Fruit fly (Drosophila melanogaster) whole organism, prepupa: ENCODE data around the gene CG13917.

Experiments
- Blimp-1 ChIP-seq: fragments of 200-800 bp; sonication (Bioruptor generic); optimal IDR thresholded peaks from 3 replicates; lab custom pipeline; 2017; ENCODE audit warnings: missing biosample characterization, missing genetic modification characterization, mild to moderate bottlenecking, moderate library complexity, missing genetic modification reagents
- CG10631 ChIP-seq: fragments of 200-800 bp; sonication (Bioruptor generic); optimal IDR thresholded peaks from 2 replicates; lab custom pipeline; 2016; ENCODE audit warnings: missing biosample characterization, missing genetic modification characterization
- CG10669 ChIP-seq: fragments of 200-800 bp; sonication (Bioruptor generic); optimal IDR thresholded peaks from 3 replicates; lab custom pipeline; 2018; ENCODE audit warnings: missing biosample characterization, mild to moderate bottlenecking, missing genetic modification characterization, moderate library complexity
- CG11294 ChIP-seq: fragments of 200-800 bp; sonication (Bioruptor generic); IDR thresholded peaks from 2 replicates; pipeline ENCODE4 v1.3.6; 2022; ENCODE audit warnings: missing biosample characterization, missing genetic modification characterization
- CG11762 ChIP-seq: fragments of 200-800 bp; sonication (Bioruptor generic); optimal IDR thresholded peaks from 3 replicates; lab custom pipeline; 2016; ENCODE audit warnings: missing biosample characterization, missing genetic modification characterization; ENCODE audit not compliant: insufficient read depth
- CG11902 ChIP-seq: fragments of 200-800 bp; sonication (Bioruptor generic); optimal IDR thresholded peaks from 3 replicates; lab custom pipeline; 2016; ENCODE audit warnings: missing biosample characterization, missing genetic modification characterization
- CG1621 ChIP-seq: fragments of 200-800 bp; sonication (Bioruptor generic); optimal IDR thresholded peaks from 3 replicates; lab custom pipeline; 2018; ENCODE audit warnings: missing biosample characterization, mild to moderate bottlenecking, missing genetic modification characterization
- CG31627 ChIP-seq: fragments of 200-800 bp; sonication (Bioruptor generic); optimal IDR thresholded peaks from 3 replicates; lab custom pipeline; 2016; ENCODE audit warnings: missing biosample characterization, missing genetic modification characterization
- CG32006 ChIP-seq: fragments of 200-800 bp; sonication (Bioruptor generic); optimal IDR thresholded peaks from 3 replicates; lab custom pipeline; 2017; ENCODE audit warnings: missing biosample characterization, mild to moderate bottlenecking, missing genetic modification characterization
- CG3919 ChIP-seq: fragments of 200-800 bp; sonication (Bioruptor generic); optimal IDR thresholded peaks from 3 replicates; lab custom pipeline; 2016; ENCODE audit warnings: missing biosample characterization, missing genetic modification characterization
- CG6163 ChIP-seq: fragments of 200-800 bp; sonication (Bioruptor generic); IDR thresholded peaks from 3 replicates; pipeline ENCODE4 v1.3.6; 2022; ENCODE audit warnings: missing biosample characterization, missing genetic modification characterization
- CG6792 ChIP-seq: fragments of 200-800 bp; sonication (Bioruptor generic); optimal IDR thresholded peaks from 3 replicates; lab custom pipeline; 2016; ENCODE audit warnings: missing biosample characterization, missing genetic modification characterization
- CG6808 ChIP-seq: fragments of 200-800 bp; sonication (Bioruptor generic); optimal IDR thresholded peaks from 3 replicates; lab custom pipeline; 2017; ENCODE audit warnings: missing biosample characterization, missing genetic modification characterization, mild to moderate bottlenecking, moderate library complexity, missing genetic modification reagents
- CG6854 ChIP-seq: fragments of 200-800 bp; sonication (Bioruptor generic); optimal IDR thresholded peaks from 2 replicates; lab custom pipeline; 2017; ENCODE audit warnings: missing biosample characterization, mild to moderate bottlenecking, missing genetic modification characterization
- CG7368 ChIP-seq: fragments of 200-800 bp; sonication (Bioruptor generic); optimal IDR thresholded peaks from 3 replicates; lab custom pipeline; 2016; ENCODE audit warnings: missing biosample characterization, missing genetic modification characterization
- CG8119 ChIP-seq: fragments of 200-800 bp; sonication (Bioruptor generic); IDR thresholded peaks from 3 replicates; pipeline ENCODE4 v1.3.6; 2022; ENCODE audit warnings: missing biosample characterization, missing genetic modification characterization
- CG8319 ChIP-seq: fragments of 200-800 bp; sonication (Bioruptor generic); optimal IDR thresholded peaks from 3 replicates; lab custom pipeline; 2016; ENCODE audit warnings: missing biosample characterization, missing genetic modification characterization
- CG8632 ChIP-seq: fragments of 200-800 bp; sonication (Bioruptor generic); optimal IDR thresholded peaks from 3 replicates; lab custom pipeline; 2016; ENCODE audit warnings: missing biosample characterization, missing genetic modification characterization
- CG9139 ChIP-seq: fragments of 200-800 bp; sonication (Bioruptor generic); optimal IDR thresholded peaks from 3 replicates; lab custom pipeline; 2017; ENCODE audit warnings: missing biosample characterization, mild to moderate bottlenecking, missing genetic modification characterization
- Eip75B ChIP-seq: fragments of 200-800 bp; sonication (Bioruptor generic); optimal IDR thresholded peaks from 3 replicates; lab custom pipeline; 2016; ENCODE audit warnings: missing biosample characterization, missing genetic modification characterization
- Eip78C ChIP-seq: fragments of 200-800 bp; sonication (Bioruptor generic); peaks from one replicate; lab custom pipeline; 2016; ENCODE audit warnings: missing biosample characterization, missing genetic modification characterization
- Eip93F ChIP-seq: fragments of 200-800 bp; sonication (Bioruptor generic); optimal IDR thresholded peaks from 2 replicates; lab custom pipeline; 2016; ENCODE audit warnings: missing biosample characterization, mild to moderate bottlenecking, missing genetic modification characterization
- Gug ChIP-seq: fragments of 200-800 bp; sonication (Bioruptor generic); IDR thresholded peaks from 2 replicates; pipeline ENCODE4 v1.3.6; 2022; ENCODE audit warnings: missing biosample characterization, missing genetic modification characterization
- Hr38 ChIP-seq: sonication (Bioruptor generic); optimal IDR thresholded peaks from 2 replicates; lab custom pipeline; 2016; ENCODE audit warnings: missing biosample characterization, missing genetic modification characterization
- Hr39 ChIP-seq: fragments of 200-800 bp; sonication (Bioruptor generic); optimal IDR thresholded peaks from 2 replicates; lab custom pipeline; 2016; ENCODE audit warnings: missing biosample characterization, missing genetic modification characterization
- Hr4 ChIP-seq: fragments of 200-800 bp; sonication (Bioruptor generic); optimal IDR thresholded peaks from 3 replicates; lab custom pipeline; 2016; ENCODE audit warnings: missing biosample characterization, missing genetic modification characterization
- Lpt ChIP-seq: fragments of 200-800 bp; sonication (Bioruptor generic); optimal IDR thresholded peaks from 3 replicates; lab custom pipeline; 2016; ENCODE audit warnings: missing biosample characterization, missing genetic modification characterization
- Met ChIP-seq: fragments of 200-800 bp; sonication (Bioruptor generic); optimal IDR thresholded peaks from 3 replicates; lab custom pipeline; 2016; ENCODE audit warnings: missing biosample characterization, missing genetic modification characterization
- OdsH ChIP-seq: fragments of 200-800 bp; sonication (Bioruptor generic); optimal IDR thresholded peaks from 3 replicates; lab custom pipeline; 2016; ENCODE audit warnings: missing biosample characterization, missing genetic modification characterization
- Smox ChIP-seq: fragments of 200-800 bp; sonication (Bioruptor generic); optimal IDR thresholded peaks from 3 replicates; lab custom pipeline; 2016; ENCODE audit warnings: missing biosample characterization, missing genetic modification characterization
- Sox102F ChIP-seq: fragments of 200-800 bp; sonication (Bioruptor generic); optimal IDR thresholded peaks from 2 replicates; lab custom pipeline; 2016; ENCODE audit warnings: missing biosample characterization, mild to moderate bottlenecking, missing genetic modification characterization
- Sox14 ChIP-seq: fragments of 200-800 bp; sonication (Bioruptor generic); optimal IDR thresholded peaks from 3 replicates; lab custom pipeline; 2016; ENCODE audit warnings: missing biosample characterization, missing genetic modification characterization
- Sox15 ChIP-seq: fragments of 200-800 bp; sonication (Bioruptor generic); optimal IDR thresholded peaks from 3 replicates; lab custom pipeline; 2016; ENCODE audit warnings: missing biosample characterization, missing genetic modification characterization
- achi ChIP-seq: fragments of 200-800 bp; sonication (Bioruptor generic); optimal IDR thresholded peaks from 3 replicates; lab custom pipeline; 2016; ENCODE audit warnings: missing biosample characterization, missing genetic modification characterization
- acj6 ChIP-seq: fragments of 200-800 bp; sonication (Bioruptor generic); optimal IDR thresholded peaks from 3 replicates; lab custom pipeline; 2016; ENCODE audit warnings: missing biosample characterization, missing genetic modification characterization
- cyc ChIP-seq: fragments of 200-800 bp; sonication (Bioruptor generic); optimal IDR thresholded peaks from 3 replicates; lab custom pipeline; 2016; ENCODE audit warnings: missing biosample characterization, missing genetic modification characterization
- dsx ChIP-seq: fragments of 200-800 bp; optimal IDR thresholded peaks from 3 replicates; lab custom pipeline; 2019; ENCODE audit warnings: missing biosample characterization, mild to moderate bottlenecking, missing genetic modification characterization, moderate library complexity; ENCODE audit not compliant: poor library complexity, severe bottlenecking
- esn ChIP-seq: fragments of 200-800 bp; sonication (Bioruptor generic); optimal IDR thresholded peaks from 2 replicates; lab custom pipeline; 2016; ENCODE audit warnings: missing biosample characterization, mild to moderate bottlenecking, missing genetic modification characterization, moderate library complexity
- fkh ChIP-seq: fragments of 200-800 bp; sonication (Bioruptor generic); optimal IDR thresholded peaks from 3 replicates; lab custom pipeline; 2017; ENCODE audit warnings: missing biosample characterization, mild to moderate bottlenecking, missing genetic modification characterization, moderate library complexity
- net ChIP-seq: fragments of 200-800 bp; sonication (Bioruptor generic); optimal IDR thresholded peaks from 3 replicates; lab custom pipeline; 2016; ENCODE audit warnings: missing biosample characterization, missing genetic modification characterization
- pdm3 ChIP-seq: fragments of 200-800 bp; sonication (Bioruptor generic); optimal IDR thresholded peaks from 3 replicates; lab custom pipeline; 2016; ENCODE audit warnings: missing biosample characterization, missing genetic modification characterization
- salr ChIP-seq, 2 experiments: fragments of 200-800 bp; sonication (Bioruptor generic); optimal IDR thresholded peaks; 3 replicates each; lab custom pipeline; 2016 to 2018; ENCODE audit warnings: missing biosample characterization in 2 of 2, missing genetic modification characterization in 2 of 2, mild to moderate bottlenecking in 1 of 2
- ss ChIP-seq, 2 experiments: fragments of 200-800 bp; sonication (Bioruptor generic); optimal IDR thresholded peaks; 2 replicates in 1 of 2; 3 replicates in 1 of 2; lab custom pipeline; 2017 to 2018; ENCODE audit warnings: mild to moderate bottlenecking in 2 of 2, missing biosample characterization in 2 of 2, missing genetic modification characterization in 2 of 2, moderate library complexity in 1 of 2
- topi ChIP-seq: fragments of 200-800 bp; sonication (Bioruptor generic); optimal IDR thresholded peaks from 3 replicates; lab custom pipeline; 2016; ENCODE audit warnings: missing biosample characterization, missing genetic modification characterization
- vri ChIP-seq: fragments of 200-800 bp; sonication (Bioruptor generic); optimal IDR thresholded peaks from 3 replicates; lab custom pipeline; 2016; ENCODE audit warnings: missing biosample characterization, mild to moderate bottlenecking, missing genetic modification characterization

The CG13917 gene

dm6 chr3L:1586266-1587054, 10.0 kb downstream of the CG13917 start (continued):
- peak; percentile 87 for TF ChIP-seq CG6163 (GFP tag; lab: Robert Waterston, UW)
- TF ChIP-seq CG11294 (GFP tag; lab: Robert Waterston, UW), result no peak; the same call in 1 of the 2 replicates
- TF ChIP-seq cyc (GFP tag; lab: Kevin White, UChicago), result no peak
- no peak for TF ChIP-seq CG32006 (GFP tag; lab: Kevin White, UChicago)
- TF ChIP-seq topi (GFP tag; lab: Kevin White, UChicago), result peak; percentile 16
- TF ChIP-seq Sox15 (GFP tag; lab: Kevin White, UChicago), result no peak
- peak; percentile 41 for TF ChIP-seq CG3919
- TF ChIP-seq CG8119 (GFP tag; lab: Robert Waterston, UW), result peak; percentile 80
- peak; percentile 78 for TF ChIP-seq vri (GFP tag; lab: Kevin White, UChicago)
- TF ChIP-seq OdsH, result no peak
- TF ChIP-seq Hr38 (GFP tag; lab: Kevin White, UChicago), result no peak
- TF ChIP-seq Sox102F (GFP tag; lab: Kevin White, UChicago), result peak; percentile 52
- TF ChIP-seq pdm3 (GFP tag; lab: Kevin White, UChicago), result no peak
- TF ChIP-seq ss (GFP tag; optimal IDR thresholded peaks at IDR 0.05; lab: Kevin White, UChicago), result peak; percentile 67 to 77
- TF ChIP-seq CG8632 (GFP tag; lab: Kevin White, UChicago), result no peak
- TF ChIP-seq CG10669 (GFP tag; lab: Kevin White, UChicago), result peak; percentile 54
- TF ChIP-seq dsx (GFP tag; lab: Kevin White, UChicago), result peak; percentile 66
- TF ChIP-seq fkh, result peak; percentile 73
- TF ChIP-seq esn (GFP tag; lab: Kevin White, UChicago), result peak; percentile 8
- TF ChIP-seq, all 60 proteins: peak for 31

DNA sequence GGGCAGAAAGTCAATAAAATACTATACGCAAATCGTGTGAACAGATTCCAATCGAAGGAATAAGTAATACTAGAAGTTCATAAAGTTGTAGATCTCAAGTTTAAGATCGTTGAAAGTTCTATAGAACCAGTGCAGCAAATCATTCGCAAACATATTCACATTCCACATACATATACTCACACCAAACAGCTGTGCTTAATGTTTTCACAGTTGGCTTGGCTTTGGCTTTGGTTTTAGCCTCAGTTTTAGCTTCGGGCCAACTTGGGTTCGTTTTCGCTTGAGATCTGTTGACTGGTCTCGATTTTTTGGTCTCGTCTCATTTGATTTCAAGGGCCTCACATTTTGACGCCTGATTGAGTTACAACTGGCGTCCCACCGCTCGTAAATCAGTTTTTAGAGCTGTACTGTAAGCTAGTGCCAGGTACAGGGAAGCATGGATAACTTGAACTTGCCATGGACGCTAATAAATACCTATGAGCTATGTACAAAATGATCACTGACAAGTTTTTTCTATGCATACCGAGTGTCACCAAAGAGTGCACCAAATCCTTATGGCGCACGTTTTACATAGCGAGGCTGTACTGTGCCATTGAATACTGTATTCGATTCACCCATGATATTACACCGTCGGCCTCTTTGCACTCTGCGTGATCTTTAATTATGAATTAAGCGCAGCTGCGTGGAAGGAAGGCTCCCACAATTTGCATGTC, 10.8 kb downstream of the CG13917 start:
- TF ChIP-seq Met (GFP tag; lab: Kevin White, UChicago) (peak; percentile 81), CG6792 (GFP tag; lab: Kevin White, UChicago) (peak; percentile 83), Gug (GFP tag; lab: Robert Waterston, UW) (peak; percentile 40; the same call in 1 of the 2 replicates), CG31627 (GFP tag; lab: Kevin White, UChicago) (peak; percentile 91), CG10631 (GFP tag; lab: Kevin White, UChicago) (peak; percentile 82), OdsH (peak; percentile 87), CG8319 (peak; percentile 82), CG11294 (GFP tag; lab: Robert Waterston, UW) (0 out of 2 replicates have a peak, but pooled peaks have one; percentile 39), acj6 (GFP tag; lab: Kevin White, UChicago) (peak; percentile 86), Sox15 (GFP tag; lab: Kevin White, UChicago) (peak; percentile 90), CG6808 (GFP tag; lab: Kevin White, UChicago) (peak; percentile 83), CG8632 (GFP tag; lab: Kevin White, UChicago) (peak; percentile 85), salr (GFP tag; optimal IDR thresholded peaks at IDR 0.05; lab: Kevin White, UChicago) (peak; percentile 41 to 84), CG1621 (tag; lab: Kevin White, UChicago) (peak; percentile 88), Sox14 (peak; percentile 88), CG6854 (GFP tag; lab: Kevin White, UChicago) (peak; percentile 18), Eip93F (GFP tag; lab: Kevin White, UChicago) (no peak), Hr4 (GFP tag; lab: Kevin White, UChicago) (peak; percentile 80), net (GFP tag; lab: Kevin White, UChicago) (peak; percentile 79), ss (GFP tag; optimal IDR thresholded peaks at IDR 0.05; lab: Kevin White, UChicago) (peak; percentile 69 to 89), CG7368 (GFP tag; lab: Kevin White, UChicago) (peak; percentile 85), Eip75B (GFP tag; lab: Kevin White, UChicago) (peak; percentile 86), Lpt (peak; percentile 22), Blimp-1 (no peak), esn (GFP tag; lab: Kevin White, UChicago) (peak; percentile 84), fkh (no peak), pdm3 (GFP tag; lab: Kevin White, UChicago) (peak; percentile 90), CG9139 (GFP tag; lab: Kevin White, UChicago) (peak; percentile 79), CG11762 (peak; percentile 66), Hr39 (GFP tag; lab: Kevin White, UChicago) (peak; percentile 91), Smox (GFP tag; lab: Kevin White, UChicago) (peak; percentile 76), achi (GFP tag; lab: Kevin White, UChicago) (peak; percentile 76), Eip78C (GFP tag; lab: Kevin White, UChicago) (peak; percentile 93), CG3919 (peak; percentile 88), dsx (GFP tag; lab: Kevin White, UChicago) (peak; percentile 81), CG11902 (GFP tag; lab: Kevin White, UChicago) (peak; percentile 89)
